Fruit fly (Drosophila melanogaster) whole organism, embryonic: ENCODE results near the gene CG14442.

Source experiments
- ATbp ChIP-seq: fragments of 200-800 bp; sonication (Bioruptor generic); optimal IDR thresholded peaks from 2 replicates; lab custom pipeline; 2017; ENCODE audit warnings: missing biosample characterization, mild to moderate bottlenecking, missing genetic modification characterization, missing genetic modification reagents
- B-H1 ChIP-seq: fragments of 200-800 bp; sonication (Bioruptor generic); IDR thresholded peaks from 3 replicates; pipeline ENCODE4 v1.3.6; 2022; ENCODE audit warnings: missing biosample characterization, missing genetic modification characterization
- CG10267 ChIP-seq: fragments of 200-800 bp; sonication (Bioruptor generic); optimal IDR thresholded peaks from 2 replicates; lab custom pipeline; 2018; ENCODE audit warnings: missing biosample characterization, mild to moderate bottlenecking, missing genetic modification characterization, moderate library complexity
- CG10543 ChIP-seq: fragments of 200-800 bp; sonication (Bioruptor generic); optimal IDR thresholded peaks from 3 replicates; lab custom pipeline; 2017; ENCODE audit warnings: missing biosample characterization, mild to moderate bottlenecking, missing genetic modification characterization, moderate library complexity
- CG11456 ChIP-seq: fragments of 200-800 bp; sonication (Bioruptor generic); IDR thresholded peaks from 3 replicates; pipeline ENCODE4 v1.3.6; 2022; ENCODE audit warnings: missing biosample characterization, missing genetic modification characterization
- CG11560 ChIP-seq: fragments of 200-800 bp; sonication (Bioruptor generic); IDR thresholded peaks from 3 replicates; pipeline ENCODE4 v1.3.6; 2022; ENCODE audit warnings: missing biosample characterization, missing genetic modification characterization
- CG11695 ChIP-seq: fragments of 200-800 bp; sonication (Bioruptor generic); IDR thresholded peaks from 3 replicates; pipeline ENCODE4 v1.3.6; 2022; ENCODE audit warnings: missing biosample characterization, missing genetic modification characterization
- CG13296 ChIP-seq: fragments of 200-800 bp; sonication (Bioruptor generic); optimal IDR thresholded peaks from 3 replicates; lab custom pipeline; 2018; ENCODE audit warnings: missing biosample characterization, mild to moderate bottlenecking, missing genetic modification characterization
- CG1529 ChIP-seq: fragments of 200-800 bp; sonication (Bioruptor generic); optimal IDR thresholded peaks from 3 replicates; lab custom pipeline; 2018; ENCODE audit warnings: missing biosample characterization, missing genetic modification characterization
- CG17359 ChIP-seq: fragments of 200-800 bp; sonication (Bioruptor generic); optimal IDR thresholded peaks from 3 replicates; lab custom pipeline; 2018; ENCODE audit warnings: missing biosample characterization, mild to moderate bottlenecking, missing genetic modification characterization, moderate library complexity
- CG2120 ChIP-seq: fragments of 200-800 bp; sonication (Bioruptor generic); optimal IDR thresholded peaks from 3 replicates; lab custom pipeline; 2016; ENCODE audit warnings: missing biosample characterization, missing genetic modification characterization
- CG2712 ChIP-seq: fragments of 200-800 bp; optimal IDR thresholded peaks from 3 replicates; lab custom pipeline; 2019; ENCODE audit warnings: missing biosample characterization, mild to moderate bottlenecking, missing genetic modification characterization, moderate library complexity
- CG33557 ChIP-seq: fragments of 200-800 bp; sonication (Bioruptor generic); optimal IDR thresholded peaks from 2 replicates; lab custom pipeline; 2019; ENCODE audit warnings: missing biosample characterization, mild to moderate bottlenecking, missing genetic modification characterization, moderate library complexity
- CG34376 ChIP-seq: fragments of 200-800 bp; sonication (Bioruptor generic); optimal IDR thresholded peaks from 2 replicates; lab custom pipeline; 2018; ENCODE audit warnings: missing biosample characterization, mild to moderate bottlenecking, missing genetic modification characterization
- CG7357 ChIP-seq: fragments of 200-800 bp; sonication (Bioruptor generic); IDR thresholded peaks from 3 replicates; pipeline ENCODE4 v1.3.6; 2022; ENCODE audit warnings: missing biosample characterization, missing genetic modification characterization
- CG8944 ChIP-seq: fragments of 200-800 bp; sonication (Bioruptor generic); optimal IDR thresholded peaks from 3 replicates; lab custom pipeline; 2016; ENCODE audit warnings: missing biosample characterization, missing genetic modification characterization
- Chrac-16 ChIP-seq: fragments of 200-800 bp; sonication (Bioruptor generic); optimal IDR thresholded peaks from 3 replicates; lab custom pipeline; 2016; ENCODE audit warnings: missing biosample characterization, missing genetic modification characterization
- Deaf1 ChIP-seq: fragments of 200-800 bp; optimal IDR thresholded peaks from 3 replicates; lab custom pipeline; 2019; ENCODE audit warnings: missing biosample characterization, mild to moderate bottlenecking, missing genetic modification characterization, moderate library complexity
- Doc2 ChIP-seq: fragments of 200-800 bp; sonication (Bioruptor generic); IDR thresholded peaks from 2 replicates; pipeline ENCODE4 v1.3.6; 2022; ENCODE audit warnings: missing biosample characterization, missing genetic modification characterization
- Drgx ChIP-seq: fragments of 200-800 bp; sonication (Bioruptor generic); IDR thresholded peaks from 2 replicates; pipeline ENCODE4 v1.3.6; 2022; ENCODE audit warnings: missing biosample characterization, missing genetic modification characterization
- GATAe ChIP-seq: fragments of 200-800 bp; sonication (Bioruptor generic); conservative IDR thresholded peaks from 2 replicates; pipeline ENCODE4 v1.3.6; 2022; ENCODE audit warnings: missing biosample characterization, missing genetic modification characterization
- Gsc ChIP-seq: fragments of 200-800 bp; sonication (Bioruptor generic); IDR thresholded peaks from 2 replicates; pipeline ENCODE4 v1.3.6; 2022; ENCODE audit warnings: missing biosample characterization, missing genetic modification characterization
- NFAT ChIP-seq: fragments of 200-800 bp; sonication (Bioruptor generic); IDR thresholded peaks from 2 replicates; pipeline ENCODE4 v1.3.6; 2022; ENCODE audit warnings: missing biosample characterization, missing genetic modification characterization
- Nf-YC ChIP-seq: fragments of 200-800 bp; optimal IDR thresholded peaks from 3 replicates; lab custom pipeline; 2019; ENCODE audit warnings: missing biosample characterization, mild to moderate bottlenecking, missing genetic modification characterization, moderate library complexity
- PHDP ChIP-seq: fragments of 200-800 bp; sonication (Bioruptor generic); optimal IDR thresholded peaks from 3 replicates; lab custom pipeline; 2018; ENCODE audit warnings: missing biosample characterization, mild to moderate bottlenecking, missing genetic modification characterization, moderate library complexity
- Sox102F ChIP-seq: fragments of 200-800 bp; sonication (Bioruptor generic); optimal IDR thresholded peaks from 2 replicates; lab custom pipeline; 2018; ENCODE audit warnings: missing biosample characterization, mild to moderate bottlenecking, missing genetic modification characterization, moderate library complexity
- Taf1 ChIP-seq: fragments of 200-800 bp; sonication (Bioruptor generic); IDR thresholded peaks from 2 replicates; pipeline ENCODE4 v1.3.6; 2022; ENCODE audit warnings: missing biosample characterization, missing genetic modification characterization
- abd-A ChIP-seq: fragments of 200-800 bp; sonication (Bioruptor generic); optimal IDR thresholded peaks from 3 replicates; lab custom pipeline; 2019; ENCODE audit warnings: missing biosample characterization, mild to moderate bottlenecking, missing genetic modification characterization, moderate library complexity
- ara ChIP-seq: fragments of 200-800 bp; sonication (Bioruptor generic); IDR thresholded peaks from 2 replicates; pipeline ENCODE4 v1.3.6; 2022; ENCODE audit warnings: missing biosample characterization, missing genetic modification characterization
- bbx ChIP-seq: fragments of 200-800 bp; sonication (Bioruptor generic); IDR thresholded peaks from 2 replicates; pipeline ENCODE4 v1.3.6; 2022; ENCODE audit warnings: missing biosample characterization, missing genetic modification characterization; ENCODE audit not compliant: partially characterized antibody
- bcd ChIP-seq: fragments of 200-800 bp; sonication (Bioruptor generic); optimal IDR thresholded peaks from 2 replicates; lab custom pipeline; 2017; ENCODE audit warnings: missing biosample characterization, mild to moderate bottlenecking, missing genetic modification characterization
- cwo ChIP-seq: fragments of 200-800 bp; sonication (Bioruptor generic); optimal IDR thresholded peaks from 3 replicates; lab custom pipeline; 2017; ENCODE audit warnings: missing biosample characterization, missing genetic modification characterization, mild to moderate bottlenecking, moderate library complexity, missing genetic modification reagents
- dimm ChIP-seq: fragments of 200-800 bp; sonication (Bioruptor generic); IDR thresholded peaks from 2 replicates; pipeline ENCODE4 v1.3.6; 2022; ENCODE audit warnings: missing biosample characterization, missing genetic modification characterization
- gt ChIP-seq: fragments of 200-800 bp; sonication (Bioruptor generic); IDR thresholded peaks from 2 replicates; pipeline ENCODE4 v1.3.6; 2022; ENCODE audit warnings: missing biosample characterization, missing genetic modification characterization
- ind ChIP-seq: fragments of 200-800 bp; sonication (Bioruptor generic); optimal IDR thresholded peaks from 3 replicates; lab custom pipeline; 2016; ENCODE audit warnings: missing biosample characterization, missing genetic modification characterization
- jumu ChIP-seq: fragments of 200-800 bp; sonication (Bioruptor generic); optimal IDR thresholded peaks from 3 replicates; lab custom pipeline; 2016; ENCODE audit warnings: missing biosample characterization, missing genetic modification characterization
- maf-S ChIP-seq: fragments of 200-800 bp; sonication (Bioruptor generic); optimal IDR thresholded peaks from 2 replicates; lab custom pipeline; 2016; ENCODE audit warnings: missing biosample characterization, missing genetic modification characterization
- mam ChIP-seq: fragments of 200-800 bp; sonication (Bioruptor generic); optimal IDR thresholded peaks from 3 replicates; lab custom pipeline; 2016; ENCODE audit warnings: missing biosample characterization, missing genetic modification characterization
- odd ChIP-seq: fragments of 200-800 bp; sonication (Bioruptor generic); optimal IDR thresholded peaks from 2 replicates; lab custom pipeline; 2017; ENCODE audit warnings: missing biosample characterization, mild to moderate bottlenecking, missing genetic modification characterization
- prd ChIP-seq, 3 experiments: fragments of >200 bp in 2 of 3; fragments of 200-800 bp in 1 of 3; sonication (Bioruptor generic) in 1 of 3; optimal IDR thresholded peaks in 2 of 3; IDR thresholded peaks in 1 of 3; 2 replicates in 2 of 3; 3 replicates in 1 of 3; pipeline versions ENCODE4 v1.3.6 to Lab custom; 2017 to 2022; ENCODE audit warnings: missing biosample characterization in 1 of 3, missing genetic modification characterization in 1 of 3
- ranshi ChIP-seq: fragments of 200-800 bp; sonication (Bioruptor generic); IDR thresholded peaks from 2 replicates; pipeline ENCODE4 v1.3.6; 2022; ENCODE audit warnings: missing biosample characterization, missing genetic modification characterization
- sd ChIP-seq: fragments of 200-800 bp; sonication (Bioruptor generic); optimal IDR thresholded peaks from 3 replicates; lab custom pipeline; 2018; ENCODE audit warnings: missing biosample characterization, mild to moderate bottlenecking, missing genetic modification characterization, moderate library complexity
- sisA ChIP-seq: fragments of 200-800 bp; sonication (Bioruptor generic); IDR thresholded peaks from 2 replicates; pipeline ENCODE4 v1.3.6; 2022; ENCODE audit warnings: missing biosample characterization, missing genetic modification characterization
- tio ChIP-seq: fragments of 200-800 bp; sonication (Bioruptor generic); optimal IDR thresholded peaks from 2 replicates; lab custom pipeline; 2017; ENCODE audit warnings: missing biosample characterization, missing genetic modification characterization, inconsistent platforms
- tll ChIP-seq, 2 experiments: fragments of 200-800 bp in 1 of 2; fragments of >200 bp in 1 of 2; sonication (Bioruptor generic) in 1 of 2; optimal IDR thresholded peaks; 2 replicates each; lab custom pipeline; 2017 to 2019; ENCODE audit warnings: missing biosample characterization in 2 of 2, missing genetic modification characterization in 2 of 2, mild to moderate bottlenecking in 1 of 2, moderate library complexity in 1 of 2
- ttk ChIP-seq: fragments of 200-800 bp; sonication (Bioruptor generic); IDR thresholded peaks from 2 replicates; pipeline ENCODE4 v2.1.2; 2022; ENCODE audit warnings: missing biosample characterization, missing genetic modification characterization
- wor ChIP-seq: fragments of 200-800 bp; sonication (Bioruptor generic); IDR thresholded peaks from 2 replicates; pipeline ENCODE4 v1.3.6; 2022; ENCODE audit warnings: missing biosample characterization, missing genetic modification characterization
- zen2 ChIP-seq: fragments of 200-800 bp; sonication (Bioruptor generic); IDR thresholded peaks from 3 replicates; pipeline ENCODE4 v1.3.6; 2022; ENCODE audit warnings: missing biosample characterization, missing genetic modification characterization; ENCODE audit not compliant: partially characterized antibody

Gene CG14442

DNA sequence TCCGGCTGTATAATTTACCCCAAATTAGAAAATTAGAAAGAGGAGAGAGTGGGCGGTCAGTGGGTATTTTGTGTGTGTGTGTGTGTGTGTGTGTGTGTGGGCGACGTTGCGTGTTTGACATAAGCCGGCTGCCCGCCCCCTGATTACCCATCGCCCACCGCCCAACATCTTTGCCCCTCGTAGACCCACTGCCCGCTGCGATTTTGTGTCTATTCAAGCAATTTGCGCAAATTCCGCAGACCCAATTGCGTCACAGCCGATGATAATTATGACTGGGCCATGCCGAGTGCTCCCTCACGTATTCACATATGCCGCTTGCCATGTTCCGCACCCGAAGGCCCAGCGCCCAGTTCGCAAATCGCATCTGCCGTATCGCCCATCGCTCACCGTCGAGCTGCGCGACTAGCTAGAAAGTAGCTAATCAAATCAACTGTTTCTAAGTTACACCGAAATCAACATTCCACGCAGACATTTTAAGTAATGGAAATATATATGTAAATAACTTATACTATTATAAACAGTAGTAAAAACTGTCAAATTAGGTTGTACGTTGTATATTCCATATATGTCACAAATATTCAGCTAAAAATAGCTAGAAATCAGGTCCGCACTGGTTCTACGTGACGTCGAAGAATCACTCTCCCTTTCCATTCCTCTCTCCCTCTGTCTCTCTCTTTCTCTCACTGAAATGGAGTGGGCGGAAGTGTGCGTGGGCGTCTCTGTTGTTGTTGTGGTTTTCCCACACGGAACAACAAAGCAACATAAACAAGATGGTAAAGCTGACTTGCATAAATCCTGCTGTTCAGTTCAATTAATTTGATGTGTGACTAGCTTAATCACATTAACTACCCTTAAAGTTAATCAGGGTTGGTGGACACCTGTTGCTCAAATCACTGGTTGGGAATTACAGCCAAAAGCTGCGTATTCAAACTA, 37.9 kb downstream of the CG14442 start (continued):
- TF ChIP-seq Nf-YC (tag; lab: Kevin White, UChicago) (peak; percentile 59), Doc2 (GFP tag; lab: Robert Waterston, UW) (no peak), Gsc (no peak), dimm (GFP tag; lab: Robert Waterston, UW) (no peak), abd-A (tag; lab: Kevin White, UChicago) (peak; percentile 47), mam (GFP tag; lab: Kevin White, UChicago) (no peak), gt (no peak), tio (GFP tag; lab: Kevin White, UChicago) (no peak), CG13296 (GFP tag; lab: Kevin White, UChicago) (peak; percentile 65), CG34376 (GFP tag; lab: Kevin White, UChicago) (peak; percentile 82), sisA (no peak), Drgx (GFP tag; lab: Robert Waterston, UW) (peak; percentile 44; the same call in 1 of the 2 replicates), CG10543 (GFP tag; lab: Kevin White, UChicago) (peak; percentile 83), CG10267 (tag; lab: Kevin White, UChicago) (peak; percentile 48), Deaf1 (peak; percentile 78), CG7357 (GFP tag; lab: Robert Waterston, UW) (no peak), prd (optimal IDR thresholded peaks at IDR 0.05; lab: Kevin White, UChicago) (no peak), prd (GFP tag; IDR thresholded peaks at IDR 0.05; lab: Robert Waterston, UW) (0 out of 3 replicates have a peak, but pooled peaks have one; percentile 7), GATAe (no peak), B-H1 (GFP tag; lab: Robert Waterston, UW) (no peak; the same call in 2 of the 3 replicates), jumu (no peak), sd (tag; lab: Kevin White, UChicago) (peak; percentile 93), cwo (GFP tag; lab: Kevin White, UChicago) (peak; percentile 52), odd (GFP tag; lab: Kevin White, UChicago) (peak; percentile 36), bcd (peak; percentile 3), CG2712 (tag; lab: Kevin White, UChicago) (peak; percentile 58), CG8944 (GFP tag; lab: Kevin White, UChicago) (no peak), maf-S (no peak), CG2120 (GFP tag; lab: Kevin White, UChicago) (peak; percentile 33), zen2 (GFP tag; lab: Robert Waterston, UW) (no peak), ttk (GFP tag; lab: Robert Waterston, UW) (no peak), CG17359 (peak; percentile 27), CG11456 (GFP tag; lab: Robert Waterston, UW) (no peak), tll (GFP tag; optimal IDR thresholded peaks at IDR 0.05; lab: Kevin White, UChicago) (peak in 1 of 2 experiments; percentile 38), Sox102F (GFP tag; lab: Kevin White, UChicago) (no peak), ATbp (GFP tag; lab: Kevin White, UChicago) (no peak), Chrac-16 (GFP tag; lab: Kevin White, UChicago) (peak; percentile 24), CG33557 (peak; percentile 10), ranshi (0 out of 2 replicates have a peak, but pooled peaks have one; percentile 4), Taf1 (GFP tag; lab: Robert Waterston, UW) (no peak), wor (GFP tag; lab: Robert Waterston, UW) (no peak), NFAT (no peak), CG11695 (GFP tag; lab: Robert Waterston, UW) (no peak), bbx (GFP tag; lab: Robert Waterston, UW) (no peak), ind (GFP tag; lab: Kevin White, UChicago) (no peak), CG11560 (tag; lab: Robert Waterston, UW) (no peak), PHDP (tag; lab: Kevin White, UChicago) (peak; percentile 61), ara (GFP tag; lab: Robert Waterston, UW) (no peak), CG1529 (GFP tag; lab: Kevin White, UChicago) (no peak)
